Worm (Caenorhabditis elegans) whole organism, L2 larva: ENCODE measurements around the gene E02C12.12.

Source experiments
- C34F6.9 ChIP-seq: fragments of 150-350 bp; optimal IDR thresholded peaks from 2 replicates; lab custom pipeline; 2014; ENCODE audit warnings: missing biosample characterization, missing genetic modification characterization
- F13H6.1 ChIP-seq: sonication (generic microtip); optimal IDR thresholded peaks from 2 replicates; lab custom pipeline; 2016; ENCODE audit warnings: missing genetic modification characterization, missing compliant biosample characterization
- R02D3.7 ChIP-seq: fragments of 150-350 bp; optimal IDR thresholded peaks from 2 replicates; lab custom pipeline; 2014; ENCODE audit warnings: missing biosample characterization, missing genetic modification characterization
- alr-1 ChIP-seq: fragments of 150-350 bp; optimal IDR thresholded peaks from 2 replicates; lab custom pipeline; 2014; ENCODE audit warnings: missing biosample characterization, missing genetic modification characterization
- aly-2 ChIP-seq: fragments of 150-350 bp; optimal IDR thresholded peaks from 2 replicates; lab custom pipeline; 2014; ENCODE audit warnings: missing biosample characterization, missing genetic modification characterization
- ama-1 ChIP-seq: fragments of 150-350 bp; optimal IDR thresholded peaks from 2 replicates; lab custom pipeline; 2018; ENCODE audit warnings: inconsistent platforms
- ceh-82 ChIP-seq: fragments of 150-350 bp; optimal IDR thresholded peaks from 2 replicates; lab custom pipeline; 2014; ENCODE audit warnings: missing biosample characterization, missing genetic modification characterization
- crh-2 ChIP-seq: sonication (generic microtip); optimal IDR thresholded peaks from 2 replicates; lab custom pipeline; 2017; ENCODE audit warnings: missing biosample characterization, missing genetic modification characterization
- dmd-4 ChIP-seq: sonication (generic microtip); optimal IDR thresholded peaks from 2 replicates; lab custom pipeline; 2017; ENCODE audit warnings: missing biosample characterization, missing genetic modification characterization
- egl-27 ChIP-seq: sonication (generic microtip); optimal IDR thresholded peaks from 3 replicates; lab custom pipeline; 2017; ENCODE audit warnings: missing biosample characterization, missing genetic modification reagents, missing genetic modification characterization
- elt-3 ChIP-seq: sonication (generic microtip); optimal IDR thresholded peaks from 2 replicates; lab custom pipeline; 2017; ENCODE audit warnings: missing biosample characterization, missing genetic modification characterization
- gmeb-1 ChIP-seq: fragments of 150-350 bp; optimal IDR thresholded peaks from 2 replicates; lab custom pipeline; 2014; ENCODE audit warnings: missing biosample characterization, missing genetic modification characterization
- lin-11 ChIP-seq: fragments of 150-350 bp; sonication (generic microtip); optimal IDR thresholded peaks from 2 replicates; lab custom pipeline; 2014; ENCODE audit warnings: missing biosample characterization, missing genetic modification characterization, inconsistent platforms, mixed read lengths
- lin-13 ChIP-seq: fragments of 150-350 bp; optimal IDR thresholded peaks from 2 replicates; lab custom pipeline; 2014; ENCODE audit warnings: missing biosample characterization, missing genetic modification reagents, missing genetic modification characterization
- lin-39 ChIP-seq: fragments of 150-350 bp; optimal IDR thresholded peaks from 2 replicates; lab custom pipeline; 2014; ENCODE audit warnings: missing biosample characterization, missing genetic modification reagents, missing genetic modification characterization
- lsy-2 ChIP-seq, 2 experiments: fragments of 150-350 bp in 1 of 2; sonication (generic microtip) in 1 of 2; optimal IDR thresholded peaks; 2 replicates each; lab custom pipeline; 2014 to 2017; ENCODE audit warnings: missing biosample characterization in 2 of 2, missing genetic modification characterization in 2 of 2
- mab-5 ChIP-seq: fragments of 150-350 bp; optimal IDR thresholded peaks from 2 replicates; lab custom pipeline; 2014; ENCODE audit warnings: missing biosample characterization, missing genetic modification characterization
- mbf-1 ChIP-seq: sonication (generic microtip); optimal IDR thresholded peaks from 2 replicates; lab custom pipeline; 2017; ENCODE audit warnings: missing biosample characterization, missing genetic modification characterization
- mdl-1 ChIP-seq, 2 experiments: fragments of 150-350 bp in 1 of 2; sonication (generic microtip) in 1 of 2; optimal IDR thresholded peaks; 2 replicates each; lab custom pipeline; 2017; ENCODE audit warnings: missing biosample characterization in 2 of 2, missing genetic modification characterization in 2 of 2
- nhr-11 ChIP-seq: fragments of 150-350 bp; optimal IDR thresholded peaks from 2 replicates; lab custom pipeline; 2014; ENCODE audit warnings: missing biosample characterization, missing genetic modification characterization
- nhr-12 ChIP-seq: fragments of 150-350 bp; optimal IDR thresholded peaks from 2 replicates; lab custom pipeline; 2014; ENCODE audit warnings: missing biosample characterization, missing genetic modification characterization
- nhr-129 ChIP-seq: fragments of 150-350 bp; optimal IDR thresholded peaks from 2 replicates; lab custom pipeline; 2014; ENCODE audit warnings: missing biosample characterization, missing genetic modification characterization
- nhr-21 ChIP-seq: fragments of 150-350 bp; optimal IDR thresholded peaks from 2 replicates; lab custom pipeline; 2014; ENCODE audit warnings: missing biosample characterization, missing genetic modification characterization
- nhr-23 ChIP-seq: fragments of 150-350 bp; optimal IDR thresholded peaks from 2 replicates; lab custom pipeline; 2014; ENCODE audit warnings: missing biosample characterization, missing genetic modification reagents, missing genetic modification characterization
- nhr-237 ChIP-seq: fragments of 150-350 bp; optimal IDR thresholded peaks from 2 replicates; lab custom pipeline; 2014; ENCODE audit warnings: missing biosample characterization, missing genetic modification characterization
- nhr-77 ChIP-seq: fragments of 150-350 bp; optimal IDR thresholded peaks from 2 replicates; lab custom pipeline; 2014; ENCODE audit warnings: missing biosample characterization, missing genetic modification characterization
- peb-1 ChIP-seq: fragments of 150-350 bp; optimal IDR thresholded peaks from 2 replicates; lab custom pipeline; 2014; ENCODE audit warnings: missing biosample characterization, missing genetic modification characterization
- skn-1 ChIP-seq: sonication (generic microtip); optimal IDR thresholded peaks from 2 replicates; lab custom pipeline; 2017; ENCODE audit warnings: missing biosample characterization, missing genetic modification characterization
- sma-3 ChIP-seq: sonication (generic microtip); optimal IDR thresholded peaks from 2 replicates; lab custom pipeline; 2016; ENCODE audit warnings: missing genetic modification reagents, missing genetic modification characterization, missing compliant biosample characterization
- sma-9 ChIP-seq, 2 experiments: fragments of 150-350 bp in 1 of 2; sonication (generic microtip) in 1 of 2; optimal IDR thresholded peaks; 2 replicates each; lab custom pipeline; 2014 to 2016; ENCODE audit warnings: missing genetic modification characterization in 2 of 2, mild to moderate bottlenecking in 1 of 2, missing biosample characterization in 1 of 2, missing compliant biosample characterization in 1 of 2, missing genetic modification reagents in 1 of 2, moderate library complexity in 1 of 2
- snpc-4 ChIP-seq: fragments of 150-350 bp; optimal IDR thresholded peaks from 2 replicates; lab custom pipeline; 2014; ENCODE audit warnings: missing biosample characterization, missing genetic modification characterization
- unc-39 ChIP-seq: fragments of 150-350 bp; optimal IDR thresholded peaks from 2 replicates; lab custom pipeline; 2014; ENCODE audit warnings: missing biosample characterization, missing genetic modification characterization
- unc-55 ChIP-seq: fragments of 150-350 bp; sonication (generic microtip); optimal IDR thresholded peaks from 3 replicates; lab custom pipeline; 2014; ENCODE audit warnings: missing biosample characterization, missing genetic modification reagents, missing genetic modification characterization
- unc-62 ChIP-seq: fragments of 150-350 bp; optimal IDR thresholded peaks from 2 replicates; lab custom pipeline; 2014; ENCODE audit warnings: missing biosample characterization, missing genetic modification reagents, missing genetic modification characterization
- zag-1 ChIP-seq: fragments of 150-350 bp; optimal IDR thresholded peaks from 2 replicates; lab custom pipeline; 2014; ENCODE audit warnings: missing biosample characterization, missing genetic modification characterization
- ztf-1 ChIP-seq: fragments of 200-800 bp; sonication (Bioruptor generic); conservative IDR thresholded peaks from 2 replicates; pipeline ENCODE4 v1.3.6; 2022; ENCODE audit warnings: missing genetic modification characterization, missing compliant biosample characterization
- ztf-4 ChIP-seq: fragments of 150-350 bp; optimal IDR thresholded peaks from 2 replicates; lab custom pipeline; 2014; ENCODE audit warnings: missing biosample characterization, missing genetic modification characterization

E02C12.12 gene

DNA sequence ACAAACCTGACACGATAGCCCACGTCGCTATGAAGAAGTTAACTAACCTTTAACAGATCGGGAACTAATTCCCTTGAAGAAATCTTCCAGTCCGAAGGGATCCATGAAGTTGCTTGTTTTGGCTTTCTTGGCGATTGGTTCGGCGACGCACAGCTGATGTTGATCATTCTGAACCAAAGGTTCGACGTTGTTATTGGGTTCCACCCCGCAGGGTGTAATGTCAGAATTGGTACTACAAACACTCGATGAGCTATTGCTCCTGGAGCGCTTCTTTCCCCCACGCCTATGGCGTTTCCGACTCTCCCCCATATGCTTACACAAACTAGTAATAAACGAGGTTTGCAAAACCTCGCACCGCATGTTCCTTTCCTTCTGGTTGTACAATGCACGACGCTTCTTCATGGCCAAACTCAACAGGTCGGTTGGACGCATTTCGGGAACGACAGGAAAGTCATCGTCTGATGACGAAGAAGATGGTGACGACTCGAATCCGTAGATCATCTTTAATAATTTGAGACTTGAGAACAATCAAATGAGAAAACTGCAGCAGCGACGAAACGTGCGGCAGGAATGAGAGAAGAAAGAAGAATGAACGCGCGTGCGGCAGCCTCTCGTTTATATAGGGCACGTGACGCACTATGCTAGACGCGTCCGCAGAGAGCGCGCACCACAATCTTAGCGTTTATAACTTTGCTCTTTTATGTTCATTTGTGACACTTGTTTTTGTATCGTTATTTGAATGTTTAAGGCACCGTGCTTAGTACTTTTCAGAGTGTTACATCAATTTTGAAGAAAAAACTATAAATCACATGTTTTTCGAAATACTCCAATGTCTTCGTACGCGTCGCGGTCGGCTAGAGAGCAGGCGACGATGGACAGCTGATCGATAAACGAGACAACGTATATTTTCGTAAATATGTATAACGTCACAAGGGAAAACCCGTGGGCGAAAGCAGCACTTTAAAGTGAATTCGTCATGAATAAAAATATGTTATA lies 38.2 kb downstream of the E02C12.12 start, which contains the start of gene tos-1 (continued):
- TF ChIP-seq lsy-2 (tag; optimal IDR thresholded peaks at IDR 0.05; lab: Kevin White, UChicago): peak; percentile 91 to 95
- peak; percentile 64 for TF ChIP-seq R02D3.7
- peak; percentile 100 for TF ChIP-seq sma-3
- peak; percentile 91 for TF ChIP-seq unc-55 (GFP tag; lab: Kevin White, UChicago)
- peak; percentile 43 for TF ChIP-seq aly-2 (tag; lab: Kevin White, UChicago)
- peak; percentile 99 for TF ChIP-seq F13H6.1 (tag; lab: Kevin White, UChicago)
- peak; percentile 94; the same call in 1 of the 2 replicates for TF ChIP-seq ztf-1
- TF ChIP-seq nhr-12 (tag; lab: Kevin White, UChicago): no peak
- TF ChIP-seq nhr-21 (tag; lab: Kevin White, UChicago): peak; percentile 98
- no peak for TF ChIP-seq peb-1
- peak; percentile 99 for TF ChIP-seq C34F6.9 (tag; lab: Kevin White, UChicago)
- peak; percentile 74 for TF ChIP-seq unc-62
- peak; percentile 96 for TF ChIP-seq mab-5
- no peak for TF ChIP-seq alr-1

DNA sequence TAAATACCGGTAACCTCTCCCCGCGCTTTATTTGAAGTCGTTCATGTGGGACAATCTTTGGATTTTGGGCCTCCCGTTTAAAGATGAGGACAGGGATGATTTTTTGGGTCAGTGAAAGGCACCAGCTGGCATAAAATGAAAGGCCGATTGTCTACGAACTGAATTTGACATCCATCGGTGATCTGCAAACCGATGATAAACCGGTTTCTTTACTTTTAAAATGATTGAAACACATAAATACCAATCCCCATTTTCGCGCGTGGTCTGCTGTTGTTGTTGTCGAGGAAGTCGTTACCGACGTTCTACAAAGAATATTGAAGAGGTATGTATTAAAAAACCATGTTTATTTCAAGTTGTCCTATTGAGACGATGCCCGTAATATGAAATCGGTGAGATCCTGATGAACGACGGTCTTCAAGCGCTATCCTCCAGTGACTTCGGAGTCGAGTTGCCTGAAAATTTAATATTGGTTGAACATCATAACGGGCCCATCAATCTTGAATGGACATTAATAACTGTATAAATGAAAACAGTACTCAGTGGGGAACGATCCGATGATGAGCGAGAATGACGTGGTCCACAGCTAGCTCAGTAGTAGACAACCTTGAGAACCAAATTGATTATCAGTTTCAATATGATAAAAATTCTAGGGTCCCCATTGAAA lies 39.0 kb downstream of the E02C12.12 start:
- peak; percentile 27 for TF ChIP-seq ztf-4
- peak in 1 of 2 experiments; percentile 17 for TF ChIP-seq lsy-2 (tag; optimal IDR thresholded peaks at IDR 0.05; lab: Kevin White, UChicago)
- no peak for TF ChIP-seq egl-27 (tag; lab: Kevin White, UChicago)
- TF ChIP-seq peb-1: no peak
- peak; percentile 29 for TF ChIP-seq gmeb-1 (tag; lab: Kevin White, UChicago)
- TF ChIP-seq ama-1: peak; percentile 75
- no peak for TF ChIP-seq mbf-1 (tag; lab: Kevin White, UChicago)
- TF ChIP-seq unc-55 (GFP tag; lab: Kevin White, UChicago): peak; percentile 1

DNA sequence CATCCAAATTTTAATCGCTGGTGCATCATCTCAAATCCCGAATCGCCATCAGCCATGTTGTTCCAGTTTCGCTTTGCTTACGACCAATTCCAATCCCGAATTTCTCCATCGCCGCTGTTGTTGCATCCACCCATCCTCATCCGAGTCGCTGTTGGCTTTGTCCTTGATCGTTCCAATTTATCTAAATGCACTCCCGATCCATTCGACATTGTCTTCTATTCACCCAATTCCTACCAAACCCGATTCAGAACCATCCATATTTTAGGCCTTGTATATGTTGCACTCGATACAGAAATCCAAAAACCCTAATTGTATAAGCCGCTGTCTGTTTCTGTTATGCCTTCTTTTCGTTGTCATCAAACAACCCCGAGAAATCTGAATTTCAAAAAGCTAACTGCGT lies 41.8 kb downstream of the E02C12.12 start:
- TF ChIP-seq mbf-1 (tag; lab: Kevin White, UChicago) (no peak), nhr-21 (tag; lab: Kevin White, UChicago) (no peak), peb-1 (no peak), lsy-2 (tag; optimal IDR thresholded peaks at IDR 0.05; lab: Kevin White, UChicago) (peak in 1 of 2 experiments; percentile 16), lin-39 (tag; lab: Kevin White, UChicago) (no peak), nhr-77 (tag; lab: Kevin White, UChicago) (no peak), unc-39 (tag; lab: Kevin White, UChicago) (no peak), ama-1 (peak; percentile 78), skn-1 (tag; lab: Kevin White, UChicago) (no peak), elt-3 (tag; lab: Kevin White, UChicago) (no peak), dmd-4 (tag; lab: Kevin White, UChicago) (no peak), ceh-82 (tag; lab: Kevin White, UChicago) (no peak), snpc-4 (tag; lab: Kevin White, UChicago) (no peak), C34F6.9 (tag; lab: Kevin White, UChicago) (no peak), lin-11 (no peak), sma-3 (peak; percentile 6), alr-1 (no peak), nhr-23 (tag; lab: Kevin White, UChicago) (no peak), ztf-1 (no peak), gmeb-1 (tag; lab: Kevin White, UChicago) (no peak), nhr-129 (tag; lab: Kevin White, UChicago) (peak; percentile 42), mdl-1 (tag; optimal IDR thresholded peaks at IDR 0.05; lab: Kevin White, UChicago) (no peak), mab-5 (no peak), sma-9 (GFP tag; optimal IDR thresholded peaks at IDR 0.05; lab: Kevin White, UChicago) (peak; percentile 31), sma-9 (tag; optimal IDR thresholded peaks at IDR 0.05; lab: Kevin White, UChicago) (no peak), nhr-12 (tag; lab: Kevin White, UChicago) (no peak), crh-2 (tag; lab: Kevin White, UChicago) (no peak), nhr-237 (tag; lab: Kevin White, UChicago) (no peak), R02D3.7 (no peak), zag-1 (no peak), lin-13 (GFP tag; lab: Kevin White, UChicago) (peak; percentile 2), F13H6.1 (tag; lab: Kevin White, UChicago) (no peak), nhr-11 (tag; lab: Kevin White, UChicago) (no peak)
